Worm (Caenorhabditis elegans) whole organism, mixed stage, embryonic: ENCODE measurements around the gene rpn-13.

Experiments
- M03D4.4 ChIP-seq: sonication (generic microtip); optimal IDR thresholded peaks from 2 replicates; lab custom pipeline; 2017; ENCODE audit warnings: mild to moderate bottlenecking, missing genetic modification characterization, missing compliant biosample characterization
- bed-3 ChIP-seq: fragments of 200-800 bp; sonication (Bioruptor generic); optimal IDR thresholded peaks from 3 replicates; lab custom pipeline; 2018; ENCODE audit warnings: mild to moderate bottlenecking, missing genetic modification characterization, moderate library complexity, missing compliant biosample characterization
- ceh-43 ChIP-seq: fragments of 200-800 bp; sonication (Bioruptor generic); optimal IDR thresholded peaks from 2 replicates; lab custom pipeline; 2018; ENCODE audit warnings: mild to moderate bottlenecking, missing genetic modification characterization, moderate library complexity, missing compliant biosample characterization
- ceh-83 ChIP-seq: fragments of 200-800 bp; sonication (Bioruptor generic); optimal IDR thresholded peaks from 2 replicates; lab custom pipeline; 2018; ENCODE audit warnings: mild to moderate bottlenecking, missing genetic modification characterization, missing compliant biosample characterization
- ces-1 ChIP-seq: fragments of 150-350 bp; optimal IDR thresholded peaks from 2 replicates; lab custom pipeline; 2014; ENCODE audit warnings: missing biosample characterization, missing genetic modification reagents, missing genetic modification characterization
- cnd-1 ChIP-seq: fragments of 200-800 bp; sonication (Bioruptor generic); optimal IDR thresholded peaks from 2 replicates; lab custom pipeline; 2018; ENCODE audit warnings: mild to moderate bottlenecking, missing genetic modification characterization, missing compliant biosample characterization
- drap-1 ChIP-seq: fragments of 200-800 bp; sonication (Bioruptor generic); optimal IDR thresholded peaks from 3 replicates; lab custom pipeline; 2018; ENCODE audit warnings: mild to moderate bottlenecking, missing genetic modification characterization, missing compliant biosample characterization
- elt-3 ChIP-seq: fragments of 150-350 bp; optimal IDR thresholded peaks from 2 replicates; lab custom pipeline; 2014; ENCODE audit warnings: missing biosample characterization, missing genetic modification characterization
- flh-1 ChIP-seq: fragments of 200-800 bp; sonication (Bioruptor generic); optimal IDR thresholded peaks from 2 replicates; lab custom pipeline; 2018; ENCODE audit warnings: mild to moderate bottlenecking, missing genetic modification characterization, moderate library complexity, missing compliant biosample characterization
- ham-2 ChIP-seq: fragments of 200-800 bp; sonication (Bioruptor generic); optimal IDR thresholded peaks from 2 replicates; lab custom pipeline; 2018; ENCODE audit warnings: mild to moderate bottlenecking, missing genetic modification characterization, missing compliant biosample characterization
- hlh-1 ChIP-seq: fragments of 150-350 bp; optimal IDR thresholded peaks from 2 replicates; lab custom pipeline; 2014; ENCODE audit warnings: missing biosample characterization, missing genetic modification reagents, missing genetic modification characterization
- lin-13 ChIP-seq: fragments of 150-350 bp; optimal IDR thresholded peaks from 2 replicates; lab custom pipeline; 2014; ENCODE audit warnings: missing biosample characterization, missing genetic modification characterization
- lsy-2 ChIP-seq: fragments of 150-350 bp; optimal IDR thresholded peaks from 2 replicates; lab custom pipeline; 2014; ENCODE audit warnings: missing biosample characterization, missing genetic modification characterization
- mab-5 ChIP-seq: fragments of 150-350 bp; optimal IDR thresholded peaks from 2 replicates; lab custom pipeline; 2014; ENCODE audit warnings: missing biosample characterization, missing genetic modification characterization
- mep-1 ChIP-seq: fragments of 150-350 bp; optimal IDR thresholded peaks from 2 replicates; lab custom pipeline; 2017; ENCODE audit warnings: missing biosample characterization, missing genetic modification reagents, missing genetic modification characterization, inconsistent platforms
- mls-2 ChIP-seq: sonication (generic microtip); optimal IDR thresholded peaks from 2 replicates; lab custom pipeline; 2016; ENCODE audit warnings: mild to moderate bottlenecking, missing genetic modification characterization, moderate library complexity, missing compliant biosample characterization
- nhr-12 ChIP-seq: fragments of 150-350 bp; optimal IDR thresholded peaks from 2 replicates; lab custom pipeline; 2014; ENCODE audit warnings: missing biosample characterization, missing genetic modification characterization
- nhr-2 ChIP-seq: fragments of 150-350 bp; optimal IDR thresholded peaks from 2 replicates; lab custom pipeline; 2014; ENCODE audit warnings: missing biosample characterization, missing genetic modification characterization
- nhr-237 ChIP-seq: fragments of 150-350 bp; optimal IDR thresholded peaks from 2 replicates; lab custom pipeline; 2014; ENCODE audit warnings: missing biosample characterization, missing genetic modification characterization
- nhr-28 ChIP-seq: fragments of 150-350 bp; optimal IDR thresholded peaks from 2 replicates; lab custom pipeline; 2014; ENCODE audit warnings: missing biosample characterization, missing genetic modification characterization
- nhr-76 ChIP-seq: sonication (generic microtip); optimal IDR thresholded peaks from 2 replicates; lab custom pipeline; 2017; ENCODE audit warnings: missing biosample characterization, missing genetic modification characterization
- pha-4 ChIP-seq: fragments of 150-350 bp; optimal IDR thresholded peaks from 2 replicates; lab custom pipeline; 2018; ENCODE audit warnings: missing biosample characterization, missing genetic modification reagents, missing genetic modification characterization
- snpc-4 ChIP-seq: fragments of 150-350 bp; optimal IDR thresholded peaks from 2 replicates; lab custom pipeline; 2014; ENCODE audit warnings: missing biosample characterization, missing genetic modification characterization
- sptf-1 ChIP-seq: sonication (generic microtip); optimal IDR thresholded peaks from 2 replicates; lab custom pipeline; 2017; ENCODE audit warnings: mild to moderate bottlenecking, missing genetic modification characterization, moderate library complexity, missing compliant biosample characterization
- tbx-8 ChIP-seq: fragments of 200-800 bp; sonication (Bioruptor generic); optimal IDR thresholded peaks from 2 replicates; lab custom pipeline; 2018; ENCODE audit warnings: mild to moderate bottlenecking, missing genetic modification characterization, moderate library complexity, missing compliant biosample characterization
- unc-120 ChIP-seq: sonication (generic microtip); optimal IDR thresholded peaks from 2 replicates; lab custom pipeline; 2017; ENCODE audit warnings: missing genetic modification characterization, missing compliant biosample characterization; ENCODE audit not compliant: poor library complexity, severe bottlenecking
- unc-39 ChIP-seq: fragments of 150-350 bp; optimal IDR thresholded peaks from 2 replicates; lab custom pipeline; 2014; ENCODE audit warnings: missing biosample characterization, missing genetic modification characterization
- unc-62 ChIP-seq: fragments of 150-350 bp; optimal IDR thresholded peaks from 2 replicates; lab custom pipeline; 2014; ENCODE audit warnings: missing biosample characterization, missing genetic modification reagents, missing genetic modification characterization
- zip-8 ChIP-seq: fragments of 150-350 bp; optimal IDR thresholded peaks from 2 replicates; lab custom pipeline; 2014; ENCODE audit warnings: missing biosample characterization, missing genetic modification characterization
- ztf-11 ChIP-seq: fragments of 150-350 bp; optimal IDR thresholded peaks from 2 replicates; lab custom pipeline; 2014; ENCODE audit warnings: missing biosample characterization, missing genetic modification characterization

rpn-13 gene

DNA sequence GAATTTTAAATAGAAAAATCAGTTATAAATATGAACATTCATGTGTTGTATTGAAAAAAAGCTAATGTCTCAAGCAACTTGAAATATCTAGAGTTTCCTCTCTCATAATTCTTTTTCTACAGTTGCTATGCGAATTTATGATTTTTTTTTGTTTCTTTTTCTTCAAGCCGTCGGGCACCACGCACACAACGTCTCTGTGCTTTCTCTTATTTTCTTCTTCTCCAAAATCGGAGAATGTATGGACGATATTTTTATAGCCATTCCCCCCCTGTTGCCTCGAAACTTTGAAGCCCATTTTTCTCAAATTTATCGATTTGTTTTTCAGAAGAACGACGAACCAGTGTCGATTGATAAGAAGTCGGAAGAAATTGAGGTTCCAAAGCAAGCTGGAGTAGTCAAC, 15.0 kb upstream of the rpn-13 start:
- TF ChIP-seq mep-1 (tag; lab: Kevin White, UChicago) (no peak), ceh-83 (GFP tag; lab: Kevin White, UChicago) (no peak), pha-4 (no peak), lin-13 (tag; lab: Kevin White, UChicago) (no peak), unc-39 (tag; lab: Kevin White, UChicago) (no peak), cnd-1 (tag; lab: Kevin White, UChicago) (no peak), lsy-2 (no peak), unc-62 (GFP tag; lab: Kevin White, UChicago) (no peak), unc-120 (tag; lab: Kevin White, UChicago) (no peak), ztf-11 (tag; lab: Kevin White, UChicago) (no peak), tbx-8 (no peak), sptf-1 (tag; lab: Kevin White, UChicago) (no peak), zip-8 (tag; lab: Kevin White, UChicago) (no peak), flh-1 (GFP tag; lab: Kevin White, UChicago) (no peak), drap-1 (no peak), hlh-1 (tag; lab: Kevin White, UChicago) (no peak), nhr-76 (no peak), M03D4.4 (tag; lab: Kevin White, UChicago) (no peak), nhr-2 (tag; lab: Kevin White, UChicago) (no peak)

DNA sequence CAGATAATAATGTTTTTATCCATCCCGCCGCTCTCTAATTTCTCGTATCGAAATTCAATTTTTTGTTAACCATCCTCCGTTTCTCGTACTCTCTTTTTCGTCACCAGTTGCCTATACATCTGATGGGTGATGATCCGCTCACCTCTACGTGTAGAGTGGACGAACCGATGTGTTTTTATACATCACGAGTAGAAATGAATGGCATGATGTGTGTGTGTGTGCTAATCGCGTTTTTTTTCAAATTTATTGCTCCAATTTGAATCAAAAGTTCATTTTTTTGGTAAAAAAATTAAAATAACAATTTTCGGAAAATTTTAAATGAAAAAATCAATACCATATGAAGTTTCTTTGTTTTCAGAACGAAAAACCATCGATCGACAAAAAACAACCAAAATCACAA, 14.3 kb upstream of the rpn-13 start:
- TF ChIP-seq ceh-43 (GFP tag; lab: Kevin White, UChicago) (no peak), nhr-237 (tag; lab: Kevin White, UChicago) (no peak), hlh-1 (tag; lab: Kevin White, UChicago) (no peak), snpc-4 (tag; lab: Kevin White, UChicago) (no peak), unc-39 (tag; lab: Kevin White, UChicago) (no peak), nhr-12 (tag; lab: Kevin White, UChicago) (no peak)

ce11 chrIII:6355359-6355758, 13.6 kb upstream of the rpn-13 start:
- TF ChIP-seq nhr-28 (tag; lab: Kevin White, UChicago) = no peak

- TF ChIP-seq drap-1 (no peak), flh-1 (GFP tag; lab: Kevin White, UChicago) (no peak), hlh-1 (tag; lab: Kevin White, UChicago) (no peak), M03D4.4 (tag; lab: Kevin White, UChicago) (no peak)
These were observed 11.4 kb upstream of the rpn-13 start, which contains the start of gene akap-1 for ce11 chrIII:6353084-6353483. TSS of gene akap-1 (plus strand) at chrIII:6353384.

- TF ChIP-seq sptf-1 (tag; lab: Kevin White, UChicago) (no peak), bed-3 (no peak)
These were observed 10.7 kb upstream of the rpn-13 start for ce11 chrIII:6352459-6352858.

ce11 chrIII:6351438-6351837, 9.7 kb upstream of the rpn-13 start:
- no peak for TF ChIP-seq hlh-1 (tag; lab: Kevin White, UChicago)
- TF ChIP-seq, all 35 proteins: peak for 0

DNA sequence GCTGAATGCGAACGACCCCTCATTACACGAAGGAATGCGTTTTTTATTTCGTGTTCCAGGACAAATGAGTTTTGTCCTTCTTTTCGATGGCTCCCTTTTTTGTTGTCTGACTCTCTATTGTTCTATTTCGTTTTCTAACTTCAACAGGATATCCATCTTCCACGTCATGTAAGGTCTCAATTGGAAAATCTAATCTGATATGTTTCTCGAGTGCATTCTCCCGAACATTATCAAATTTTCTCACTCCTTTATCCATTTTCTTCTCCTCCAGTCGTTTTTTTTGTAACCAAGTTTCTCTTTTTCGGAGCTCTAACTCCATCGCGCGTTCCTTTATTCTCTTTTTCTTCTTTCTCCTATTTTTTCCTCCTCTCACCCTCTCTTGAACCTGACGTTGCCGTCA, 8.7 kb upstream of the rpn-13 start:
- TF ChIP-seq nhr-28 (tag; lab: Kevin White, UChicago) (no peak), mep-1 (tag; lab: Kevin White, UChicago) (no peak), nhr-76 (no peak), unc-62 (GFP tag; lab: Kevin White, UChicago) (no peak), elt-3 (tag; lab: Kevin White, UChicago) (no peak), ztf-11 (tag; lab: Kevin White, UChicago) (no peak), snpc-4 (tag; lab: Kevin White, UChicago) (no peak), drap-1 (no peak)

ce11 chrIII:6348578-6348977, 6.8 kb upstream of the rpn-13 start:
- TF ChIP-seq mep-1 (tag; lab: Kevin White, UChicago) (no peak), bed-3 (no peak), nhr-76 (no peak), ham-2 (no peak), elt-3 (tag; lab: Kevin White, UChicago) (no peak), unc-39 (tag; lab: Kevin White, UChicago) (no peak), mab-5 (tag; lab: Kevin White, UChicago) (no peak), sptf-1 (tag; lab: Kevin White, UChicago) (no peak), pha-4 (no peak), ces-1 (GFP tag; lab: Kevin White, UChicago) (no peak), mls-2 (tag; lab: Kevin White, UChicago) (no peak), unc-120 (tag; lab: Kevin White, UChicago) (no peak)
